Fruit fly (Drosophila melanogaster) whole organism, adult: ENCODE data around the gene Cyp9f2.

ENCODE experiments used
- CG11617 ChIP-seq: fragments of 200-800 bp; sonication (Bioruptor generic); optimal IDR thresholded peaks from 2 replicates; lab custom pipeline; 2017; ENCODE audit warnings: mild to moderate bottlenecking, missing biosample characterization, missing genetic modification reagents, missing genetic modification characterization
- CG12768 ChIP-seq: fragments of 200-800 bp; sonication (Bioruptor generic); optimal IDR thresholded peaks from 2 replicates; lab custom pipeline; 2017; ENCODE audit warnings: missing biosample characterization, missing genetic modification characterization, mild to moderate bottlenecking, moderate library complexity, missing genetic modification reagents
- CG14711 ChIP-seq: fragments of 200-800 bp; sonication (Bioruptor generic); optimal IDR thresholded peaks from 2 replicates; lab custom pipeline; 2018; ENCODE audit warnings: missing biosample characterization, mild to moderate bottlenecking, missing genetic modification characterization, moderate library complexity
- CG1620 ChIP-seq: fragments of 200-800 bp; sonication (Bioruptor generic); optimal IDR thresholded peaks from 2 replicates; lab custom pipeline; 2016; ENCODE audit warnings: missing biosample characterization, missing genetic modification characterization
- CG33017 ChIP-seq: fragments of 200-800 bp; sonication (Bioruptor generic); optimal IDR thresholded peaks from 2 replicates; lab custom pipeline; 2018; ENCODE audit warnings: missing biosample characterization, mild to moderate bottlenecking, missing genetic modification characterization, moderate library complexity
- CG5204 ChIP-seq: fragments of 200-800 bp; sonication (Bioruptor generic); optimal IDR thresholded peaks from 2 replicates; lab custom pipeline; 2016; ENCODE audit warnings: missing biosample characterization, missing genetic modification characterization
- CG7045 ChIP-seq: fragments of 200-800 bp; sonication (Bioruptor generic); optimal IDR thresholded peaks from 2 replicates; lab custom pipeline; 2017; ENCODE audit warnings: missing biosample characterization, mild to moderate bottlenecking, missing genetic modification characterization
- CG7101 ChIP-seq: fragments of 200-800 bp; sonication (Bioruptor generic); optimal IDR thresholded peaks from 2 replicates; lab custom pipeline; 2018; ENCODE audit warnings: missing biosample characterization, mild to moderate bottlenecking, missing genetic modification characterization, moderate library complexity
- Clk ChIP-seq: fragments of 200-800 bp; sonication (Bioruptor generic); optimal IDR thresholded peaks from 2 replicates; lab custom pipeline; 2017; ENCODE audit warnings: missing biosample characterization, missing genetic modification characterization
- Crg-1 ChIP-seq: fragments of 200-800 bp; sonication (Bioruptor generic); optimal IDR thresholded peaks from 2 replicates; lab custom pipeline; 2016; ENCODE audit warnings: missing biosample characterization, missing genetic modification characterization
- Hr96 ChIP-seq: fragments of 200-800 bp; sonication (Bioruptor generic); optimal IDR thresholded peaks from 2 replicates; lab custom pipeline; 2016; ENCODE audit warnings: missing biosample characterization, missing genetic modification characterization
- Mnt ChIP-seq: fragments of 200-800 bp; sonication (Bioruptor generic); optimal IDR thresholded peaks from 2 replicates; lab custom pipeline; 2016; ENCODE audit warnings: missing biosample characterization, mild to moderate bottlenecking, missing genetic modification characterization
- bab1 ChIP-seq: fragments of 200-800 bp; sonication (Bioruptor generic); optimal IDR thresholded peaks from 3 replicates; lab custom pipeline; 2019; ENCODE audit warnings: missing biosample characterization, mild to moderate bottlenecking, missing genetic modification characterization, moderate library complexity
- cic ChIP-seq: fragments of 200-800 bp; sonication (Bioruptor generic); optimal IDR thresholded peaks from 2 replicates; lab custom pipeline; 2017; ENCODE audit warnings: missing biosample characterization, mild to moderate bottlenecking, missing genetic modification characterization, moderate library complexity
- cnc ChIP-seq, 2 experiments: fragments of >200 bp; optimal IDR thresholded peaks; 2 replicates each; lab custom pipeline; 2017
- kay ChIP-seq: fragments of 200-800 bp; sonication (Bioruptor generic); peaks from one replicate; lab custom pipeline; 2016; ENCODE audit warnings: missing biosample characterization, missing genetic modification characterization, borderline replicate concordance
- ovo ChIP-seq: fragments of 200-800 bp; sonication (Bioruptor generic); optimal IDR thresholded peaks from 2 replicates; lab custom pipeline; 2016; ENCODE audit warnings: missing biosample characterization, missing genetic modification characterization
- pad ChIP-seq: fragments of 200-800 bp; sonication (Bioruptor generic); optimal IDR thresholded peaks from 3 replicates; lab custom pipeline; 2017; ENCODE audit warnings: missing biosample characterization, missing genetic modification characterization, mild to moderate bottlenecking, moderate library complexity, missing genetic modification reagents
- tj ChIP-seq: fragments of 200-800 bp; sonication (Bioruptor generic); optimal IDR thresholded peaks from 3 replicates; lab custom pipeline; 2017; ENCODE audit warnings: missing biosample characterization, mild to moderate bottlenecking, missing genetic modification characterization, moderate library complexity
- toe ChIP-seq: fragments of 200-800 bp; sonication (Bioruptor generic); optimal IDR thresholded peaks from 2 replicates; lab custom pipeline; 2016; ENCODE audit warnings: missing biosample characterization, missing genetic modification characterization

The Cyp9f2 gene

dm6 chr3R:12405134-12405533 lies 694 bp downstream of the Cyp9f2 start:
- TF ChIP-seq CG14711 (tag; lab: Kevin White, UChicago) (no peak), pad (GFP tag; lab: Kevin White, UChicago) (no peak), kay (GFP tag; lab: Kevin White, UChicago) (peak; percentile 77), CG1620 (GFP tag; lab: Kevin White, UChicago) (no peak)

- TF ChIP-seq tj: peak; percentile 79
- TF ChIP-seq CG14711 (tag; lab: Kevin White, UChicago): peak; percentile 96
- peak; percentile 85 for TF ChIP-seq Crg-1
- TF ChIP-seq Hr96 (GFP tag; lab: Kevin White, UChicago): peak; percentile 96
- peak; percentile 96 for TF ChIP-seq CG5204
- TF ChIP-seq CG1620 (GFP tag; lab: Kevin White, UChicago): peak; percentile 86
- TF ChIP-seq bab1 (GFP tag; lab: Kevin White, UChicago): peak; percentile 98
- TF ChIP-seq CG33017 (tag; lab: Kevin White, UChicago): peak; percentile 99
- peak; percentile 98 for TF ChIP-seq CG12768
- TF ChIP-seq cnc (optimal IDR thresholded peaks at IDR 0.05; lab: Kevin White, UChicago): no peak
- TF ChIP-seq ovo: peak; percentile 86
- TF ChIP-seq Clk (GFP tag; lab: Kevin White, UChicago): peak; percentile 95
- TF ChIP-seq kay (GFP tag; lab: Kevin White, UChicago): peak; percentile 99
- TF ChIP-seq CG11617 (GFP tag; lab: Kevin White, UChicago): peak; percentile 97
- TF ChIP-seq pad (GFP tag; lab: Kevin White, UChicago): peak; percentile 87
- TF ChIP-seq cic (GFP tag; lab: Kevin White, UChicago): peak; percentile 88
- TF ChIP-seq CG7101 (tag; lab: Kevin White, UChicago): peak; percentile 99
- TF ChIP-seq CG7045 (GFP tag; lab: Kevin White, UChicago): peak; percentile 100
- TF ChIP-seq toe (GFP tag; lab: Kevin White, UChicago): peak; percentile 96
- peak; percentile 91 for TF ChIP-seq Mnt (GFP tag; lab: Kevin White, UChicago)
Observed at dm6 chr3R:12402935-12403334, 2.9 kb downstream of the Cyp9f2 start.

- TF ChIP-seq CG12768: peak; percentile 44
- TF ChIP-seq CG11617 (GFP tag; lab: Kevin White, UChicago): peak; percentile 26
- TF ChIP-seq cic (GFP tag; lab: Kevin White, UChicago): peak; percentile 30
- TF ChIP-seq CG7101 (tag; lab: Kevin White, UChicago): peak; percentile 15
- no peak for TF ChIP-seq toe (GFP tag; lab: Kevin White, UChicago)
- TF ChIP-seq pad (GFP tag; lab: Kevin White, UChicago): no peak
- TF ChIP-seq bab1 (GFP tag; lab: Kevin White, UChicago): peak; percentile 10
- TF ChIP-seq Clk (GFP tag; lab: Kevin White, UChicago): no peak
- TF ChIP-seq CG5204: no peak
- TF ChIP-seq CG14711 (tag; lab: Kevin White, UChicago): peak; percentile 5
- peak; percentile 32 for TF ChIP-seq Mnt (GFP tag; lab: Kevin White, UChicago)
- peak; percentile 6 for TF ChIP-seq CG33017 (tag; lab: Kevin White, UChicago)
- peak; percentile 46 for TF ChIP-seq CG7045 (GFP tag; lab: Kevin White, UChicago)
- TF ChIP-seq cnc (optimal IDR thresholded peaks at IDR 0.05; lab: Kevin White, UChicago): no peak
Observed at dm6 chr3R:12401672-12402296, 4.0 kb downstream of the Cyp9f2 start, which contains the start of gene DNAlig3. Gene DNAlig3 (minus strand): TSS chr3R:12401839.

- TF ChIP-seq cic (GFP tag; lab: Kevin White, UChicago) (peak; percentile 25), ovo (no peak), Crg-1 (no peak), pad (GFP tag; lab: Kevin White, UChicago) (peak; percentile 45)
Observed at dm6 chr3R:12398620-12399247, 7.1 kb downstream of the Cyp9f2 start, which contains the start of gene Cyp9f3. Gene Cyp9f3 (minus strand): TSS chr3R:12398929.

- peak; percentile 7 for TF ChIP-seq CG14711 (tag; lab: Kevin White, UChicago)
- no peak for TF ChIP-seq bab1 (GFP tag; lab: Kevin White, UChicago)
- no peak for TF ChIP-seq CG5204
- TF ChIP-seq Hr96 (GFP tag; lab: Kevin White, UChicago): no peak
- TF ChIP-seq CG11617 (GFP tag; lab: Kevin White, UChicago): no peak
- TF ChIP-seq kay (GFP tag; lab: Kevin White, UChicago): peak; percentile 88
- TF ChIP-seq CG7045 (GFP tag; lab: Kevin White, UChicago): peak; percentile 49
- no peak for TF ChIP-seq Clk (GFP tag; lab: Kevin White, UChicago)
Observed at dm6 chr3R:12398054-12398453, 7.8 kb downstream of the Cyp9f2 start.

dm6 chr3R:12395880-12396279 lies 9.9 kb downstream of the Cyp9f2 start, which contains the start of the genes CG10096 and CG10097:
Gene CG10096 (minus strand): TSS chr3R:12395980.
Gene CG10097 (minus strand): TSS chr3R:12395980.
- peak; percentile 75 for TF ChIP-seq kay (GFP tag; lab: Kevin White, UChicago)
- no peak for TF ChIP-seq CG11617 (GFP tag; lab: Kevin White, UChicago)
